Worm (Caenorhabditis elegans) whole organism, young adult: ENCODE data around the gene C47A4.1.

ENCODE experiments used
- B0035.1 ChIP-seq: sonication (generic microtip); optimal IDR thresholded peaks from 2 replicates; lab custom pipeline; 2016; ENCODE audit warnings: missing genetic modification characterization, mild to moderate bottlenecking, missing compliant biosample characterization, missing genotype, missing genetic modification reagents
- efl-1 ChIP-seq: fragments of 150-350 bp; optimal IDR thresholded peaks from 2 replicates; lab custom pipeline; 2014; ENCODE audit warnings: missing biosample characterization, missing genetic modification reagents, missing genetic modification characterization
- gei-17 ChIP-seq: fragments of 200-800 bp; sonication (Bioruptor generic); optimal IDR thresholded peaks from 2 replicates; lab custom pipeline; 2018; ENCODE audit warnings: mild to moderate bottlenecking, missing genetic modification characterization, missing compliant biosample characterization
- nfya-1 ChIP-seq: sonication (generic microtip); optimal IDR thresholded peaks from 2 replicates; lab custom pipeline; 2017; ENCODE audit warnings: antibody characterized with exemption, missing compliant biosample characterization, missing genetic modification characterization, borderline replicate concordance; ENCODE audit not compliant: insufficient read depth
- snpc-1.3 ChIP-seq: sonication (generic microtip); optimal IDR thresholded peaks from 2 replicates; lab custom pipeline; 2017; ENCODE audit warnings: missing genetic modification characterization, mild to moderate bottlenecking, missing compliant biosample characterization, antibody characterized with exemption, moderate library complexity, missing genotype, missing genetic modification reagents; ENCODE audit not compliant: insufficient read depth

DNA sequence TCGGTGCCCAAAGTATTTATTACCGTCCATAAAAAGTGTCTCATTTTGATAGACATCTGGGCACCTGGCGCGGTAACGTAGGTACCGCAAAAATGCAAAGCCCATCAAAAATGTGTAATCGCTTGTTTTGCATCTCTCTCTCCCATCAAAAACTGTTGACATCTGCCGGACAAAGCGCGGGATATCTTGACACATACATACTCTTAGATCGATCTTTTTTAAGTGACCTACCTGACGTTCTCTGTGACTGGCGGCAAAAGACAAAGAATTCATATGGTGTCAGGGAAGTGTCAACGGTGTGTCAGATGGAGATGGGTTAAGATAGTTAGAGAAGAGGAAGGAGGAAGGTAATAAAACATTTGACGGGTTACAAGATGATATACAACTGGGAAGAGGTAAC lies 2.7 kb upstream of the C47A4.1 start:
- TF ChIP-seq B0035.1 (tag; lab: Kevin White, UChicago) (no peak), snpc-1.3 (tag; lab: Kevin White, UChicago) (no peak), nfya-1 (tag; lab: Kevin White, UChicago) (no peak), gei-17 (GFP tag; lab: Kevin White, UChicago) (no peak), efl-1 (no peak)
